Worm (Caenorhabditis elegans): ENCODE data around the gene nhr-9.

- no peak for TF ChIP-seq mel-28 (tag; optimal IDR thresholded peaks at IDR 0.05; ENCODE audit: borderline replicate concordance)
- TF ChIP-seq ama-1 (optimal IDR thresholded peaks at IDR 0.05): no peak
- no peak for TF ChIP-seq ama-1 (GFP tag; optimal IDR thresholded peaks at IDR 0.05)
- no peak for TF ChIP-seq pha-4 (tag; optimal IDR thresholded peaks at IDR 0.05)
- no peak for TF ChIP-seq C06A6.2 (GFP tag; conservative IDR thresholded peaks at IDR 0.05)
- TF ChIP-seq ztf-25 (GFP tag; IDR thresholded peaks at IDR 0.05): no peak
- TF ChIP-seq rcor-1 (GFP tag; IDR thresholded peaks at IDR 0.05): no peak
Observed at ce11 chrIII:7076386-7076785, 18.9 kb upstream of the nhr-9 start, which contains the start of gene ZK418.13.
